Fruit fly (Drosophila melanogaster) whole organism, adult: Measurements from ENCODE around the gene NT1.
A peak's percentile ranks its signal among the peaks of the same experiment; 100 is the strongest.

ENCODE experiments used
- CG11617 ChIP-seq: fragments of 200-800 bp; sonication (Bioruptor generic); optimal IDR thresholded peaks from 2 replicates; lab custom pipeline; 2017; ENCODE audit warnings: mild to moderate bottlenecking, missing biosample characterization, missing genetic modification reagents, missing genetic modification characterization
- CG12768 ChIP-seq: fragments of 200-800 bp; sonication (Bioruptor generic); optimal IDR thresholded peaks from 2 replicates; lab custom pipeline; 2017; ENCODE audit warnings: missing biosample characterization, missing genetic modification characterization, mild to moderate bottlenecking, moderate library complexity, missing genetic modification reagents
- CG14711 ChIP-seq: fragments of 200-800 bp; sonication (Bioruptor generic); optimal IDR thresholded peaks from 2 replicates; lab custom pipeline; 2018; ENCODE audit warnings: missing biosample characterization, mild to moderate bottlenecking, missing genetic modification characterization, moderate library complexity
- CG1620 ChIP-seq: fragments of 200-800 bp; sonication (Bioruptor generic); optimal IDR thresholded peaks from 2 replicates; lab custom pipeline; 2016; ENCODE audit warnings: missing biosample characterization, missing genetic modification characterization
- CG33017 ChIP-seq: fragments of 200-800 bp; sonication (Bioruptor generic); optimal IDR thresholded peaks from 2 replicates; lab custom pipeline; 2018; ENCODE audit warnings: missing biosample characterization, mild to moderate bottlenecking, missing genetic modification characterization, moderate library complexity
- CG5204 ChIP-seq: fragments of 200-800 bp; sonication (Bioruptor generic); optimal IDR thresholded peaks from 2 replicates; lab custom pipeline; 2016; ENCODE audit warnings: missing biosample characterization, missing genetic modification characterization
- CG7045 ChIP-seq: fragments of 200-800 bp; sonication (Bioruptor generic); optimal IDR thresholded peaks from 2 replicates; lab custom pipeline; 2017; ENCODE audit warnings: missing biosample characterization, mild to moderate bottlenecking, missing genetic modification characterization
- CG7101 ChIP-seq: fragments of 200-800 bp; sonication (Bioruptor generic); optimal IDR thresholded peaks from 2 replicates; lab custom pipeline; 2018; ENCODE audit warnings: missing biosample characterization, mild to moderate bottlenecking, missing genetic modification characterization, moderate library complexity
- Clk ChIP-seq: fragments of 200-800 bp; sonication (Bioruptor generic); optimal IDR thresholded peaks from 2 replicates; lab custom pipeline; 2017; ENCODE audit warnings: missing biosample characterization, missing genetic modification characterization
- Crg-1 ChIP-seq: fragments of 200-800 bp; sonication (Bioruptor generic); optimal IDR thresholded peaks from 2 replicates; lab custom pipeline; 2016; ENCODE audit warnings: missing biosample characterization, missing genetic modification characterization
- Hr96 ChIP-seq: fragments of 200-800 bp; sonication (Bioruptor generic); optimal IDR thresholded peaks from 2 replicates; lab custom pipeline; 2016; ENCODE audit warnings: missing biosample characterization, missing genetic modification characterization
- Mnt ChIP-seq: fragments of 200-800 bp; sonication (Bioruptor generic); optimal IDR thresholded peaks from 2 replicates; lab custom pipeline; 2016; ENCODE audit warnings: missing biosample characterization, mild to moderate bottlenecking, missing genetic modification characterization
- bab1 ChIP-seq: fragments of 200-800 bp; sonication (Bioruptor generic); optimal IDR thresholded peaks from 3 replicates; lab custom pipeline; 2019; ENCODE audit warnings: missing biosample characterization, mild to moderate bottlenecking, missing genetic modification characterization, moderate library complexity
- cic ChIP-seq: fragments of 200-800 bp; sonication (Bioruptor generic); optimal IDR thresholded peaks from 2 replicates; lab custom pipeline; 2017; ENCODE audit warnings: missing biosample characterization, mild to moderate bottlenecking, missing genetic modification characterization, moderate library complexity
- cnc ChIP-seq, 2 experiments: fragments of >200 bp; optimal IDR thresholded peaks; 2 replicates each; lab custom pipeline; 2017
- kay ChIP-seq: fragments of 200-800 bp; sonication (Bioruptor generic); peaks from one replicate; lab custom pipeline; 2016; ENCODE audit warnings: missing biosample characterization, missing genetic modification characterization, borderline replicate concordance
- ovo ChIP-seq: fragments of 200-800 bp; sonication (Bioruptor generic); optimal IDR thresholded peaks from 2 replicates; lab custom pipeline; 2016; ENCODE audit warnings: missing biosample characterization, missing genetic modification characterization
- pad ChIP-seq: fragments of 200-800 bp; sonication (Bioruptor generic); optimal IDR thresholded peaks from 3 replicates; lab custom pipeline; 2017; ENCODE audit warnings: missing biosample characterization, missing genetic modification characterization, mild to moderate bottlenecking, moderate library complexity, missing genetic modification reagents
- tj ChIP-seq: fragments of 200-800 bp; sonication (Bioruptor generic); optimal IDR thresholded peaks from 3 replicates; lab custom pipeline; 2017; ENCODE audit warnings: missing biosample characterization, mild to moderate bottlenecking, missing genetic modification characterization, moderate library complexity
- toe ChIP-seq: fragments of 200-800 bp; sonication (Bioruptor generic); optimal IDR thresholded peaks from 2 replicates; lab custom pipeline; 2016; ENCODE audit warnings: missing biosample characterization, missing genetic modification characterization

NT1 gene

DNA sequence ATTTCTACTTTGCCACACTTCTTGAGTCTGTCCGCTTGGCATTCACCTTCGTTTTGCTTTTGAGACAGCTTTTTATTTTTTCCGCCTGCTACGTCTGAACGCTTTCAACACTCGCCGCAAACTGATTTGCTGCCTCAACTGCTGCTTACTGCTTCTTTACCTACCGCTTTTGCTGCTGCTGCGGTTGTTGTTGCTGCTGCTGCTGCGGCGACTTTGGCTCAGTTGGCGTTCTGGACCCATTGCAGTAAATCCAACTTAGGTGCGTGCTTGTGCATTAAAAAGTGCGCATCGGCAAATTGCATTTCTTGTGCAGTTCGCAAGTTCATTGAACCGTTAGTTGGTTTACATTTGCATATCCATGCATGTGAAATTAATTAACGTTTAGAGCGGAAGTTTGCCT is at the start of gene NT1:
TSS of gene NT1 (minus strand) at position 127 of the 400 bp plus-strand sequence.
- no peak for TF ChIP-seq Hr96
- no peak for TF ChIP-seq tj
- no peak for TF ChIP-seq CG11617 (GFP tag; lab: Kevin White, UChicago)
- TF ChIP-seq Mnt (GFP tag; lab: Kevin White, UChicago) = no peak
- TF ChIP-seq Clk (GFP tag; lab: Kevin White, UChicago) = no peak
- TF ChIP-seq CG12768 (GFP tag; lab: Kevin White, UChicago) = no peak
- no peak for TF ChIP-seq CG5204 (GFP tag; lab: Kevin White, UChicago)
- no peak for TF ChIP-seq pad
- no peak for TF ChIP-seq CG14711 (tag; lab: Kevin White, UChicago)
- TF ChIP-seq CG1620 = no peak
- TF ChIP-seq cnc (optimal IDR thresholded peaks at IDR 0.05; lab: Kevin White, UChicago) = no peak
- no peak for TF ChIP-seq bab1
- TF ChIP-seq toe (GFP tag; lab: Kevin White, UChicago) = no peak
- TF ChIP-seq Crg-1 = no peak
- TF ChIP-seq kay = no peak
- no peak for TF ChIP-seq cic (GFP tag; lab: Kevin White, UChicago)
- TF ChIP-seq CG7101 (tag; lab: Kevin White, UChicago) = no peak
- no peak for TF ChIP-seq ovo
- TF ChIP-seq CG33017 (tag; lab: Kevin White, UChicago) = no peak

DNA sequence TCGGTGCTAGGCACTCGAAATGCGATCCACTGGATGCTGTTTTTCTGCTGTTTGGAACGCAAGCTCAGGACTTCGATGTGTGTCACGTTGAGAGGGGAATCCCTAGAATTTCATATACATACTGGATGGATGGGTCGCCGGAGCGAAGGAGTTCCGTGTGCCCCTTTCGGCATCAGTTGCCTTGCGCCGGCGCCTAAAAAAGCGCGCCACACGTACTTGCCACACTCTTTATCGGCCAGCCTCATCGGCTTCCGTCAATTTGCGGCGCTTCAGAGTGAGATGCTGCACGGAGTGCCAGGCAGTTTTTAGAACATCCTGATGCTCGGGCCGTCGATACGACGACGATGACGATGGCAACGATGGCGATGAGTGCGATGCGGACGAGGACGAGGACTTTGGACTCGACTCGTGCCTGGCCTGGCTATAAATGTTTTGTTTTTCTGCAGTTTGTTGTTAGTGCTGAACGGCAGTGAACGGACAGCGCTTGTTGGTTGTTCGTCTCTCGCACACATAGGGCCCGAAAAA is 48.7 kb upstream of the NT1 start:
- TF ChIP-seq Mnt (GFP tag; lab: Kevin White, UChicago) = no peak
- peak; percentile 92 for TF ChIP-seq pad
- no peak for TF ChIP-seq kay
- no peak for TF ChIP-seq tj

DNA sequence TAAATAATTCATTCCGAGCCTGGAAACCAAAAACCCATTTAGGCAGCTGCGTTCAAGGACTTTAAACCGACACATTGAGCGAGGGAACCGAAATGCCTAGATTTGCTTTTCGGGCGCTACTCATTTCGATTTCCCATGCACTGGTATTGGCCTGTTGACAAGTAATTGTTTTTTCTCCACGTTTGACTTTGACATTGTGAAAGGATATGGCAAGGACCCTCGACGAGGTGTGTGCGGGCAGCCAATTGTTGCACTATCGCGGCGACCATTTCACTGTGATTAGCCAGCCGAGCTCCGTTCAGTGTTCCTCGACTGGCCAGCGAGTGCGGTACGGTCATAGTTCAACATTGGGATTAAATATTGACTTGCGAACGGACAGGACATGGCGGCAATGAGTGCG is 47.6 kb upstream of the NT1 start, which contains the start of gene CG42540:
TSS of gene CG42540 (plus strand) at position 301 of the 400 bp plus-strand sequence.
- TF ChIP-seq pad (no peak), CG5204 (GFP tag; lab: Kevin White, UChicago) (no peak), Clk (GFP tag; lab: Kevin White, UChicago) (no peak), CG12768 (GFP tag; lab: Kevin White, UChicago) (no peak), cnc (optimal IDR thresholded peaks at IDR 0.05; lab: Kevin White, UChicago) (no peak), bab1 (no peak), toe (GFP tag; lab: Kevin White, UChicago) (no peak), kay (no peak), CG1620 (no peak), CG14711 (tag; lab: Kevin White, UChicago) (no peak), Mnt (GFP tag; lab: Kevin White, UChicago) (no peak), cic (GFP tag; lab: Kevin White, UChicago) (no peak), CG7045 (no peak), CG11617 (GFP tag; lab: Kevin White, UChicago) (no peak), Hr96 (no peak), ovo (no peak), CG33017 (tag; lab: Kevin White, UChicago) (no peak), CG7101 (tag; lab: Kevin White, UChicago) (no peak), Crg-1 (no peak)

DNA sequence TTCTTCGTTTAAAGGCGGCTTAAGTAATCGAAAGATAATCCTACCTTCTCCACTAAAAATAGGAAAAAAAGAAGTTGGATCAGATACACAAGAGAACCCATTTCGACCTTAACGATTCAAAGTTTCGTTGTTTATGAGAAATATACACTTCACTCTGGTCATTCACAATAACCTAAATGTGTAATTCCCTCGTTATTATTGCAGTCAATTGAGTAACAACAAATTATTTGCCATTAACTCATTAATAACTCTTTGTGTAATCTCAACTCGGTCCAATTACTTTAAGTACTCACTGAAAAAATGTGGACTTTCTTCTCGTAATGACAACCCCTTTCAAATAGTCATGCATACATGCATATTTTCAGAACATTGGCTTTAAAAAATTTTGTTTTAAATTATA is 46.9 kb upstream of the NT1 start, which contains the start of gene CG33777:
TSS of gene CG33777 (minus strand) at position 101 of the 400 bp plus-strand sequence.
- no peak for TF ChIP-seq ovo
- no peak for TF ChIP-seq CG11617 (GFP tag; lab: Kevin White, UChicago)
- no peak for TF ChIP-seq cic (GFP tag; lab: Kevin White, UChicago)
- TF ChIP-seq Clk (GFP tag; lab: Kevin White, UChicago) = no peak
- no peak for TF ChIP-seq CG5204 (GFP tag; lab: Kevin White, UChicago)
- TF ChIP-seq CG7045 = no peak
- TF ChIP-seq cnc (optimal IDR thresholded peaks at IDR 0.05; lab: Kevin White, UChicago) = no peak
- no peak for TF ChIP-seq pad
- no peak for TF ChIP-seq kay
- TF ChIP-seq CG12768 (GFP tag; lab: Kevin White, UChicago) = no peak
- TF ChIP-seq CG1620 = no peak
- no peak for TF ChIP-seq Hr96
- TF ChIP-seq toe (GFP tag; lab: Kevin White, UChicago) = no peak

DNA sequence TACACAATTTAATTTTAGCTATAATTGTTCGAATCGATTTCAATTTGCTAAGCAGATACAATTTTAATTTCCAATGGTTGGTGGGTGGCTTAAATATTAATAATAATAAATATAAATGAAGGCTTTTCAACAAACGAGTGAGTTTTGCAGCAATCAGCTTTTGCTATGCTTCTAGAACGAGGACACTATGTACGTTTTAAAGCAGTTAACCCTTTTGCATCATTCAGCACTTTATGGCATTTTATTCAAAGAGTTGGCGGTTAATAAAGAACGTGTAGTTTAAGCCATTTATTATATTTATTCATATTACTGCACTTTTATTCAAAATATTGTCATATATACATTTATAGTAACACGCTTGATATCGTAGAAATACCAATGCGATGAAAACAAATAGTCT is 46.0 kb upstream of the NT1 start:
- no peak for TF ChIP-seq CG7101 (tag; lab: Kevin White, UChicago)
- no peak for TF ChIP-seq CG7045
- no peak for TF ChIP-seq CG12768 (GFP tag; lab: Kevin White, UChicago)
- no peak for TF ChIP-seq kay
- TF ChIP-seq ovo = no peak
- TF ChIP-seq CG11617 (GFP tag; lab: Kevin White, UChicago) = no peak
- TF ChIP-seq CG5204 (GFP tag; lab: Kevin White, UChicago) = no peak
- no peak for TF ChIP-seq Hr96
- TF ChIP-seq Mnt (GFP tag; lab: Kevin White, UChicago) = no peak
- TF ChIP-seq cic (GFP tag; lab: Kevin White, UChicago) = no peak
- TF ChIP-seq CG1620 = no peak
- no peak for TF ChIP-seq CG14711 (tag; lab: Kevin White, UChicago)
- TF ChIP-seq toe (GFP tag; lab: Kevin White, UChicago) = no peak
- TF ChIP-seq tj = no peak
- TF ChIP-seq cnc (optimal IDR thresholded peaks at IDR 0.05; lab: Kevin White, UChicago) = no peak
- TF ChIP-seq pad = no peak
- TF ChIP-seq Clk (GFP tag; lab: Kevin White, UChicago) = no peak
- no peak for TF ChIP-seq bab1
- no peak for TF ChIP-seq Crg-1
- TF ChIP-seq CG33017 (tag; lab: Kevin White, UChicago) = no peak

DNA sequence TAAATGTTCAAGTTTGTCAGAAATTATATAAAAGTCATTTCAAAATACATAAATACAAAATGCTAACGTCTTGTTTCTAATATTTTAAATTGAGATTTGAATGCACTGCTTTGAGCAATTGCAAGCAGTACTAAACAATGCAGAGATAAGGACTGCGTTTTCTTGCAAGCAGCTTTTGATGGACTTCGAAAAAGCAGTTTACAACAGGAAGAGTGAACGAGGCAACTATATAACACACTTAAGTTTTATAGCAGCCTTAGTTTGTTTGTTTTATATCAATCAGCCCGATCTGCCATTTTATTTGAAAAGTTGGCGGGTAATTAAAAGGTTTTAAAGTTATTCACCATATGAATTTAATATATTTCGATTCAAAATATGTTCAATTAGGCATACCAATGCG is 45.2 kb upstream of the NT1 start:
- TF ChIP-seq kay = no peak
- TF ChIP-seq toe (GFP tag; lab: Kevin White, UChicago) = no peak
- no peak for TF ChIP-seq Clk (GFP tag; lab: Kevin White, UChicago)
- TF ChIP-seq pad = no peak
- no peak for TF ChIP-seq CG14711 (tag; lab: Kevin White, UChicago)
- TF ChIP-seq tj = no peak
- no peak for TF ChIP-seq cnc (optimal IDR thresholded peaks at IDR 0.05; lab: Kevin White, UChicago)
- no peak for TF ChIP-seq CG5204 (GFP tag; lab: Kevin White, UChicago)
- no peak for TF ChIP-seq bab1
- TF ChIP-seq Crg-1 = no peak
- no peak for TF ChIP-seq CG1620
- TF ChIP-seq CG7101 (tag; lab: Kevin White, UChicago) = no peak
- TF ChIP-seq CG11617 (GFP tag; lab: Kevin White, UChicago) = no peak
- no peak for TF ChIP-seq cic (GFP tag; lab: Kevin White, UChicago)
- TF ChIP-seq CG12768 (GFP tag; lab: Kevin White, UChicago) = no peak
- no peak for TF ChIP-seq Mnt (GFP tag; lab: Kevin White, UChicago)
